Worm (Caenorhabditis elegans) whole organism, late embryonic: ENCODE results near the gene str-96.

Experiments
- T23F11.4 ChIP-seq: fragments of 200-800 bp; sonication (Bioruptor generic); optimal IDR thresholded peaks from 2 replicates; lab custom pipeline; 2018; ENCODE audit warnings: mild to moderate bottlenecking, missing genetic modification characterization, missing compliant biosample characterization
- ceh-2 ChIP-seq: sonication (generic microtip); optimal IDR thresholded peaks from 2 replicates; lab custom pipeline; 2016; ENCODE audit warnings: missing genotype, missing genetic modification characterization, missing compliant biosample characterization
- ceh-34 ChIP-seq: sonication (generic microtip); optimal IDR thresholded peaks from 2 replicates; lab custom pipeline; 2016; ENCODE audit warnings: mild to moderate bottlenecking, missing genetic modification characterization, missing compliant biosample characterization
- fkh-6 ChIP-seq: sonication (generic microtip); optimal IDR thresholded peaks from 2 replicates; lab custom pipeline; 2016; ENCODE audit warnings: missing genetic modification characterization, missing compliant biosample characterization
- hlh-8 ChIP-seq: sonication (generic microtip); optimal IDR thresholded peaks from 2 replicates; lab custom pipeline; 2016; ENCODE audit warnings: missing genotype, missing genetic modification characterization, missing compliant biosample characterization
- lim-6 ChIP-seq: sonication (generic microtip); optimal IDR thresholded peaks from 2 replicates; lab custom pipeline; 2016; ENCODE audit warnings: missing genetic modification characterization, missing compliant biosample characterization
- rnt-1 ChIP-seq: sonication (generic microtip); optimal IDR thresholded peaks from 2 replicates; lab custom pipeline; 2016; ENCODE audit warnings: missing genetic modification characterization, missing compliant biosample characterization

- no peak for TF ChIP-seq lim-6 (tag; lab: Kevin White, UChicago)
- no peak for TF ChIP-seq ceh-2 (tag; lab: Kevin White, UChicago)
- no peak for TF ChIP-seq T23F11.4 (GFP tag; lab: Kevin White, UChicago)
- no peak for TF ChIP-seq rnt-1 (tag; lab: Kevin White, UChicago)
- TF ChIP-seq hlh-8, result no peak
- no peak for TF ChIP-seq fkh-6 (tag; lab: Kevin White, UChicago)
- no peak for TF ChIP-seq ceh-34 (tag; lab: Kevin White, UChicago)
Observed at ce11 chrV:15259904-15260303, 33.9 kb downstream of the str-96 start, which contains the start of gene M01B2.8.
